Worm (Caenorhabditis elegans) whole organism, young adult: ENCODE data around the gene copb-2.

Source experiments
- B0035.1 ChIP-seq: sonication (generic microtip); optimal IDR thresholded peaks from 2 replicates; lab custom pipeline; 2016; ENCODE audit warnings: missing genetic modification characterization, mild to moderate bottlenecking, missing compliant biosample characterization, missing genotype, missing genetic modification reagents
- C06A6.2 ChIP-seq: fragments of 200-800 bp; sonication (Bioruptor generic); conservative IDR thresholded peaks from 2 replicates; pipeline ENCODE4 v1.3.6; 2022; ENCODE audit warnings: missing genetic modification characterization, missing compliant biosample characterization
- D2030.7 ChIP-seq: fragments of 200-800 bp; sonication (Bioruptor generic); IDR thresholded peaks from 2 replicates; pipeline ENCODE4 v1.3.6; 2022; ENCODE audit warnings: missing genetic modification reagents, missing genetic modification characterization, missing compliant biosample characterization
- F33H1.4 ChIP-seq: fragments of 200-800 bp; sonication (Bioruptor generic); IDR thresholded peaks from 2 replicates; pipeline ENCODE4 v1.3.6; 2022; ENCODE audit warnings: missing genetic modification reagents, missing genetic modification characterization, missing compliant biosample characterization
- K11D2.4 ChIP-seq: fragments of 200-800 bp; sonication (Bioruptor generic); IDR thresholded peaks from 2 replicates; pipeline ENCODE4 v1.3.6; 2022; ENCODE audit warnings: missing genetic modification reagents, missing genetic modification characterization, missing compliant biosample characterization
- T07F8.4 ChIP-seq: sonication (generic microtip); optimal IDR thresholded peaks from 2 replicates; lab custom pipeline; 2016; ENCODE audit warnings: mild to moderate bottlenecking, missing genetic modification characterization, moderate library complexity, missing compliant biosample characterization
- T26A5.8 ChIP-seq: sonication (generic microtip); optimal IDR thresholded peaks from 2 replicates; lab custom pipeline; 2016; ENCODE audit warnings: missing genetic modification characterization, missing compliant biosample characterization
- Y53G8AR.9 ChIP-seq: fragments of 200-800 bp; sonication (Bioruptor generic); conservative IDR thresholded peaks from 2 replicates; pipeline ENCODE4 v1.3.6; 2022; ENCODE audit warnings: missing genetic modification reagents, missing genetic modification characterization, missing compliant biosample characterization
- ZK185.1 ChIP-seq: sonication (generic microtip); optimal IDR thresholded peaks from 2 replicates; lab custom pipeline; 2016; ENCODE audit warnings: mild to moderate bottlenecking, missing genetic modification characterization, missing compliant biosample characterization; ENCODE audit not compliant: poor library complexity, severe bottlenecking
- attf-5 ChIP-seq: fragments of 200-800 bp; sonication (Bioruptor generic); optimal IDR thresholded peaks from 2 replicates; lab custom pipeline; 2018; ENCODE audit warnings: mild to moderate bottlenecking, missing genetic modification characterization, missing compliant biosample characterization
- ccch-3 ChIP-seq: fragments of 200-800 bp; sonication (Bioruptor generic); optimal IDR thresholded peaks from 2 replicates; lab custom pipeline; 2018; ENCODE audit warnings: mild to moderate bottlenecking, missing genetic modification characterization, missing compliant biosample characterization
- die-1 ChIP-seq: sonication (generic microtip); optimal IDR thresholded peaks from 2 replicates; lab custom pipeline; 2016; ENCODE audit warnings: missing genotype, mild to moderate bottlenecking, missing genetic modification characterization, missing compliant biosample characterization
- dpl-1 ChIP-seq: fragments of 150-350 bp; optimal IDR thresholded peaks from 2 replicates; lab custom pipeline; 2014; ENCODE audit warnings: missing biosample characterization, missing genetic modification reagents, missing genetic modification characterization
- egrh-3 ChIP-seq: fragments of 200-800 bp; sonication (Bioruptor generic); IDR thresholded peaks from 2 replicates; pipeline ENCODE4 v1.3.6; 2022; ENCODE audit warnings: missing genetic modification reagents, missing genetic modification characterization, missing compliant biosample characterization
- ekl-4 ChIP-seq: fragments of 200-800 bp; sonication (Bioruptor generic); IDR thresholded peaks from 2 replicates; pipeline ENCODE4 v1.3.6; 2022; ENCODE audit warnings: missing genetic modification reagents, missing genetic modification characterization, missing compliant biosample characterization
- him-1 ChIP-seq: sonication (generic microtip); optimal IDR thresholded peaks from 2 replicates; lab custom pipeline; 2016; ENCODE audit warnings: missing genotype, missing genetic modification reagents, missing genetic modification characterization, missing compliant biosample characterization
- hlh-26 ChIP-seq: fragments of 200-800 bp; sonication (Bioruptor generic); conservative IDR thresholded peaks from 2 replicates; pipeline ENCODE4 v1.3.6; 2022; ENCODE audit warnings: missing genetic modification reagents, missing genetic modification characterization, missing compliant biosample characterization
- hmg-1.2 ChIP-seq: fragments of 200-800 bp; sonication (Bioruptor generic); IDR thresholded peaks from 2 replicates; pipeline ENCODE4 v1.3.6; 2022; ENCODE audit warnings: missing genetic modification reagents, missing genetic modification characterization, missing compliant biosample characterization
- hmg-20 ChIP-seq: fragments of 200-800 bp; sonication (Bioruptor generic); IDR thresholded peaks from 2 replicates; pipeline ENCODE4 v1.3.6; 2022; ENCODE audit warnings: missing genetic modification reagents, missing genetic modification characterization, missing compliant biosample characterization
- hsf-1 ChIP-seq: fragments of 200-800 bp; sonication (Bioruptor generic); IDR thresholded peaks from 2 replicates; pipeline ENCODE4 v1.3.6; 2022; ENCODE audit warnings: missing genetic modification reagents, missing genetic modification characterization, missing compliant biosample characterization
- let-526 ChIP-seq: fragments of 200-800 bp; sonication (Bioruptor generic); IDR thresholded peaks from 2 replicates; pipeline ENCODE4 v1.3.6; 2022; ENCODE audit warnings: missing genetic modification reagents, missing genetic modification characterization, missing compliant biosample characterization
- let-607 ChIP-seq, 2 experiments: fragments of 200-800 bp in 1 of 2; sonication (Bioruptor generic) in 1 of 2; sonication (generic microtip) in 1 of 2; optimal IDR thresholded peaks; 2 replicates each; lab custom pipeline; 2016 to 2018; ENCODE audit warnings: mild to moderate bottlenecking in 2 of 2, missing compliant biosample characterization in 2 of 2, missing genetic modification characterization in 2 of 2, moderate library complexity in 2 of 2, missing genotype in 1 of 2
- lin-35 ChIP-seq, 3 experiments: fragments of 150-350 bp in 2 of 3; sonication (generic microtip) in 1 of 3; optimal IDR thresholded peaks; 2 replicates each; lab custom pipeline; 2014 to 2018; ENCODE audit warnings: missing biosample characterization in 3 of 3, missing genetic modification characterization in 3 of 3, missing genetic modification reagents in 3 of 3
- lin-54 ChIP-seq: fragments of 200-800 bp; sonication (Bioruptor generic); optimal IDR thresholded peaks from 2 replicates; lab custom pipeline; 2018; ENCODE audit warnings: mild to moderate bottlenecking, missing genetic modification characterization, missing compliant biosample characterization
- lsl-1 ChIP-seq: fragments of 200-800 bp; sonication (Bioruptor generic); optimal IDR thresholded peaks from 2 replicates; lab custom pipeline; 2018; ENCODE audit warnings: mild to moderate bottlenecking, missing genetic modification characterization, moderate library complexity, missing compliant biosample characterization
- mes-4 ChIP-seq: sonication (generic microtip); optimal IDR thresholded peaks from 2 replicates; lab custom pipeline; 2016; ENCODE audit warnings: missing genotype, missing genetic modification characterization, missing compliant biosample characterization
- nhr-27 ChIP-seq: fragments of 200-800 bp; sonication (Bioruptor generic); optimal IDR thresholded peaks from 2 replicates; lab custom pipeline; 2018; ENCODE audit warnings: mild to moderate bottlenecking, missing genetic modification characterization, moderate library complexity, missing compliant biosample characterization
- nhr-80 ChIP-seq: sonication (generic microtip); optimal IDR thresholded peaks from 2 replicates; lab custom pipeline; 2016; ENCODE audit warnings: missing genetic modification characterization, missing compliant biosample characterization
- pbrm-1 ChIP-seq: fragments of 200-800 bp; sonication (Bioruptor generic); IDR thresholded peaks from 2 replicates; pipeline ENCODE4 v1.3.6; 2022; ENCODE audit warnings: missing genetic modification reagents, missing genetic modification characterization, missing compliant biosample characterization
- rpc-1 ChIP-seq, 2 experiments: fragments of 150-350 bp in 1 of 2; sonication (generic microtip) in 1 of 2; optimal IDR thresholded peaks; 2 replicates each; lab custom pipeline; 2014 to 2018; ENCODE audit warnings: missing biosample characterization in 1 of 2, missing genetic modification characterization in 1 of 2, missing genetic modification reagents in 1 of 2, missing genotype in 1 of 2
- snpc-1.1 ChIP-seq: sonication (generic microtip); optimal IDR thresholded peaks from 2 replicates; lab custom pipeline; 2017; ENCODE audit warnings: missing genetic modification characterization, mild to moderate bottlenecking, missing compliant biosample characterization, antibody characterized with exemption, moderate library complexity, missing genotype, missing genetic modification reagents; ENCODE audit not compliant: insufficient read depth
- snpc-3.4 ChIP-seq: sonication (generic microtip); optimal IDR thresholded peaks from 2 replicates; lab custom pipeline; 2017; ENCODE audit warnings: missing genetic modification characterization, mild to moderate bottlenecking, missing compliant biosample characterization, antibody characterized with exemption, moderate library complexity, missing genotype, missing genetic modification reagents
- snpc-4 ChIP-seq, 5 experiments: fragments of 150-350 bp in 1 of 5; sonication (generic microtip) in 4 of 5; optimal IDR thresholded peaks; 2 replicates each; lab custom pipeline; 2014 to 2018; ENCODE audit warnings: missing genetic modification characterization in 5 of 5, missing biosample characterization in 3 of 5, antibody characterized with exemption in 2 of 5, mild to moderate bottlenecking in 2 of 5, missing compliant biosample characterization in 2 of 5, missing genotype in 2 of 5, moderate library complexity in 2 of 5, missing genetic modification reagents in 1 of 5
- sptf-2 ChIP-seq: fragments of 200-800 bp; sonication (Bioruptor generic); optimal IDR thresholded peaks from 2 replicates; lab custom pipeline; 2018; ENCODE audit warnings: mild to moderate bottlenecking, missing genetic modification characterization, missing compliant biosample characterization
- tbp1 ChIP-seq: fragments of 200-800 bp; sonication (Bioruptor generic); optimal IDR thresholded peaks from 2 replicates; lab custom pipeline; 2018; ENCODE audit warnings: mild to moderate bottlenecking, missing genetic modification characterization, missing compliant biosample characterization

copb-2 gene

ce11 chrIV:9459224-9459781 lies at the start of gene copb-2:
copb-2 (plus strand) TSS chrIV:9459731.
- TF ChIP-seq tbp1 (GFP tag; lab: Kevin White, UChicago) (peak; percentile 52), nhr-27 (tag; lab: Kevin White, UChicago) (no peak), dpl-1 (GFP tag; lab: Kevin White, UChicago) (peak; percentile 10), F33H1.4 (GFP tag; lab: Robert Waterston, UW) (peak; percentile 88), lsl-1 (GFP tag; lab: Kevin White, UChicago) (peak; percentile 37), C06A6.2 (GFP tag; lab: Robert Waterston, UW) (no peak), hmg-20 (GFP tag; lab: Robert Waterston, UW) (0 out of 2 replicates have a peak, but pooled peaks have one; percentile 21), snpc-1.1 (peak; percentile 79), mes-4 (tag; lab: Kevin White, UChicago) (no peak), let-526 (GFP tag; lab: Robert Waterston, UW) (no peak), nhr-80 (tag; lab: Kevin White, UChicago) (peak; percentile 16), pbrm-1 (peak; percentile 59; the same call in 1 of the 2 replicates), ccch-3 (GFP tag; lab: Kevin White, UChicago) (no peak), let-607 (tag; optimal IDR thresholded peaks at IDR 0.05; lab: Kevin White, UChicago) (peak; percentile 90 to 94), B0035.1 (tag; lab: Kevin White, UChicago) (no peak), hmg-1.2 (peak; percentile 89), ZK185.1 (tag; lab: Kevin White, UChicago) (peak; percentile 38), attf-5 (GFP tag; lab: Kevin White, UChicago) (peak; percentile 63), lin-35 (GFP tag; optimal IDR thresholded peaks at IDR 0.05; lab: Kevin White, UChicago) (peak in 1 of 3 experiments; percentile 52), ekl-4 (0 out of 2 replicates have a peak, but pooled peaks have one; percentile 10), Y53G8AR.9 (GFP tag; lab: Robert Waterston, UW) (no peak), snpc-4 (GFP tag; optimal IDR thresholded peaks at IDR 0.05; lab: Kevin White, UChicago) (peak; percentile 13), snpc-4 (tag; optimal IDR thresholded peaks at IDR 0.05; lab: Kevin White, UChicago) (peak; percentile 70 to 80 (median 75)), snpc-3.4 (tag; lab: Kevin White, UChicago) (peak; percentile 38)

DNA sequence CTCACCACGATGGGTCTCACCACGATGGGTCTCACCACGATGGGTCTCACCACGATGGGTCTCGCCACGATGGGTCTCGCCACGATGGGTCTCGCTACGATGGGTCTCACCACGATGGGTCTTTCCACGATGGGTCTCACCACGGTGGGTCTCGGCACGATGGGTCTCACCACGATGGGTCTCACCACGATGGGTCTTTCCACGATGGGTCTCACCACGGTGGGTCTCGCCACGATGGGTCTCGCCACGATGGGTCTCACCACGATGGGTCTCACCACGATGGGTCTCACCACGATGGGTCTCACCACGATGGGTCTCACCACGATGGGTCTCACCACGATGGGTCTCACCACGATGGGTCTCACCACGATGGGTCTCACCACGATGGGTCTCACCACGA lies 48.8 kb upstream of the copb-2 start:
- TF ChIP-seq F33H1.4 (GFP tag; lab: Robert Waterston, UW) (peak; percentile 64), egrh-3 (GFP tag; lab: Robert Waterston, UW) (peak; percentile 58; the same call in 1 of the 2 replicates)

ce11 chrIV:9422408-9422807 lies 37.1 kb upstream of the copb-2 start, which contains the start of gene F56D5.9:
F56D5.9 (minus strand) TSS chrIV:9422508.
- TF ChIP-seq hsf-1 (GFP tag; lab: Robert Waterston, UW): no peak
- no peak for TF ChIP-seq T26A5.8 (tag; lab: Kevin White, UChicago)
- no peak for TF ChIP-seq die-1 (tag; lab: Kevin White, UChicago)
- no peak for TF ChIP-seq T07F8.4 (tag; lab: Kevin White, UChicago)
- no peak for TF ChIP-seq him-1 (tag; lab: Kevin White, UChicago)
- TF ChIP-seq lin-54 (GFP tag; lab: Kevin White, UChicago): no peak
- TF ChIP-seq rpc-1 (optimal IDR thresholded peaks at IDR 0.05; lab: Kevin White, UChicago): no peak
- no peak for TF ChIP-seq rpc-1 (tag; optimal IDR thresholded peaks at IDR 0.05; lab: Kevin White, UChicago)
- no peak for TF ChIP-seq D2030.7 (GFP tag; lab: Robert Waterston, UW)
- no peak for TF ChIP-seq hlh-26 (GFP tag; lab: Robert Waterston, UW)
- TF ChIP-seq K11D2.4: no peak
- no peak for TF ChIP-seq ccch-3 (GFP tag; lab: Kevin White, UChicago)
- TF ChIP-seq sptf-2 (GFP tag; lab: Kevin White, UChicago): no peak
